Worm (Caenorhabditis elegans) whole organism, mixed stage, embryonic: ENCODE results near the gene ZK945.8.

ENCODE experiments used
- M03D4.4 ChIP-seq: sonication (generic microtip); optimal IDR thresholded peaks from 2 replicates; lab custom pipeline; 2017; ENCODE audit warnings: mild to moderate bottlenecking, missing genetic modification characterization, missing compliant biosample characterization
- bed-3 ChIP-seq: fragments of 200-800 bp; sonication (Bioruptor generic); optimal IDR thresholded peaks from 3 replicates; lab custom pipeline; 2018; ENCODE audit warnings: mild to moderate bottlenecking, missing genetic modification characterization, moderate library complexity, missing compliant biosample characterization
- blmp-1 ChIP-seq: fragments of 150-350 bp; optimal IDR thresholded peaks from 2 replicates; lab custom pipeline; 2014; ENCODE audit warnings: missing biosample characterization, missing genetic modification characterization
- ceh-39 ChIP-seq: fragments of 150-350 bp; optimal IDR thresholded peaks from 2 replicates; lab custom pipeline; 2014; ENCODE audit warnings: missing biosample characterization, missing genetic modification characterization
- ceh-43 ChIP-seq: fragments of 200-800 bp; sonication (Bioruptor generic); optimal IDR thresholded peaks from 2 replicates; lab custom pipeline; 2018; ENCODE audit warnings: mild to moderate bottlenecking, missing genetic modification characterization, moderate library complexity, missing compliant biosample characterization
- ceh-83 ChIP-seq: fragments of 200-800 bp; sonication (Bioruptor generic); optimal IDR thresholded peaks from 2 replicates; lab custom pipeline; 2018; ENCODE audit warnings: mild to moderate bottlenecking, missing genetic modification characterization, missing compliant biosample characterization
- ces-1 ChIP-seq: fragments of 150-350 bp; optimal IDR thresholded peaks from 2 replicates; lab custom pipeline; 2014; ENCODE audit warnings: missing biosample characterization, missing genetic modification reagents, missing genetic modification characterization
- cnd-1 ChIP-seq: fragments of 200-800 bp; sonication (Bioruptor generic); optimal IDR thresholded peaks from 2 replicates; lab custom pipeline; 2018; ENCODE audit warnings: mild to moderate bottlenecking, missing genetic modification characterization, missing compliant biosample characterization
- drap-1 ChIP-seq: fragments of 200-800 bp; sonication (Bioruptor generic); optimal IDR thresholded peaks from 3 replicates; lab custom pipeline; 2018; ENCODE audit warnings: mild to moderate bottlenecking, missing genetic modification characterization, missing compliant biosample characterization
- elt-1 ChIP-seq: sonication (generic microtip); optimal IDR thresholded peaks from 2 replicates; lab custom pipeline; 2017; ENCODE audit warnings: missing genetic modification characterization, mild to moderate bottlenecking, missing compliant biosample characterization, antibody characterized with exemption, moderate library complexity, borderline replicate concordance; ENCODE audit not compliant: insufficient read depth
- elt-3 ChIP-seq: fragments of 150-350 bp; optimal IDR thresholded peaks from 2 replicates; lab custom pipeline; 2014; ENCODE audit warnings: missing biosample characterization, missing genetic modification characterization
- flh-1 ChIP-seq: fragments of 200-800 bp; sonication (Bioruptor generic); optimal IDR thresholded peaks from 2 replicates; lab custom pipeline; 2018; ENCODE audit warnings: mild to moderate bottlenecking, missing genetic modification characterization, moderate library complexity, missing compliant biosample characterization
- ham-2 ChIP-seq: fragments of 200-800 bp; sonication (Bioruptor generic); optimal IDR thresholded peaks from 2 replicates; lab custom pipeline; 2018; ENCODE audit warnings: mild to moderate bottlenecking, missing genetic modification characterization, missing compliant biosample characterization
- hlh-1 ChIP-seq: fragments of 150-350 bp; optimal IDR thresholded peaks from 2 replicates; lab custom pipeline; 2014; ENCODE audit warnings: missing biosample characterization, missing genetic modification reagents, missing genetic modification characterization
- lin-13 ChIP-seq: fragments of 150-350 bp; optimal IDR thresholded peaks from 2 replicates; lab custom pipeline; 2014; ENCODE audit warnings: missing biosample characterization, missing genetic modification characterization
- lin-32 ChIP-seq: fragments of 200-800 bp; sonication (Bioruptor generic); optimal IDR thresholded peaks from 2 replicates; lab custom pipeline; 2018; ENCODE audit warnings: mild to moderate bottlenecking, missing genetic modification characterization, missing compliant biosample characterization
- lsy-2 ChIP-seq: fragments of 150-350 bp; optimal IDR thresholded peaks from 2 replicates; lab custom pipeline; 2014; ENCODE audit warnings: missing biosample characterization, missing genetic modification characterization
- mab-5 ChIP-seq: fragments of 150-350 bp; optimal IDR thresholded peaks from 2 replicates; lab custom pipeline; 2014; ENCODE audit warnings: missing biosample characterization, missing genetic modification characterization
- mep-1 ChIP-seq: fragments of 150-350 bp; optimal IDR thresholded peaks from 2 replicates; lab custom pipeline; 2017; ENCODE audit warnings: missing biosample characterization, missing genetic modification reagents, missing genetic modification characterization, inconsistent platforms
- mls-2 ChIP-seq: sonication (generic microtip); optimal IDR thresholded peaks from 2 replicates; lab custom pipeline; 2016; ENCODE audit warnings: mild to moderate bottlenecking, missing genetic modification characterization, moderate library complexity, missing compliant biosample characterization
- nhr-12 ChIP-seq: fragments of 150-350 bp; optimal IDR thresholded peaks from 2 replicates; lab custom pipeline; 2014; ENCODE audit warnings: missing biosample characterization, missing genetic modification characterization
- nhr-2 ChIP-seq: fragments of 150-350 bp; optimal IDR thresholded peaks from 2 replicates; lab custom pipeline; 2014; ENCODE audit warnings: missing biosample characterization, missing genetic modification characterization
- nhr-237 ChIP-seq: fragments of 150-350 bp; optimal IDR thresholded peaks from 2 replicates; lab custom pipeline; 2014; ENCODE audit warnings: missing biosample characterization, missing genetic modification characterization
- nhr-28 ChIP-seq: fragments of 150-350 bp; optimal IDR thresholded peaks from 2 replicates; lab custom pipeline; 2014; ENCODE audit warnings: missing biosample characterization, missing genetic modification characterization
- nhr-76 ChIP-seq: sonication (generic microtip); optimal IDR thresholded peaks from 2 replicates; lab custom pipeline; 2017; ENCODE audit warnings: missing biosample characterization, missing genetic modification characterization
- pha-4 ChIP-seq: fragments of 150-350 bp; optimal IDR thresholded peaks from 2 replicates; lab custom pipeline; 2018; ENCODE audit warnings: missing biosample characterization, missing genetic modification reagents, missing genetic modification characterization
- sem-2 ChIP-seq: fragments of 200-800 bp; sonication (Bioruptor generic); optimal IDR thresholded peaks from 2 replicates; lab custom pipeline; 2018; ENCODE audit warnings: mild to moderate bottlenecking, missing genetic modification characterization, missing compliant biosample characterization
- snpc-4 ChIP-seq: fragments of 150-350 bp; optimal IDR thresholded peaks from 2 replicates; lab custom pipeline; 2014; ENCODE audit warnings: missing biosample characterization, missing genetic modification characterization
- sptf-1 ChIP-seq: sonication (generic microtip); optimal IDR thresholded peaks from 2 replicates; lab custom pipeline; 2017; ENCODE audit warnings: mild to moderate bottlenecking, missing genetic modification characterization, moderate library complexity, missing compliant biosample characterization
- unc-39 ChIP-seq: fragments of 150-350 bp; optimal IDR thresholded peaks from 2 replicates; lab custom pipeline; 2014; ENCODE audit warnings: missing biosample characterization, missing genetic modification characterization
- unc-62 ChIP-seq: fragments of 150-350 bp; optimal IDR thresholded peaks from 2 replicates; lab custom pipeline; 2014; ENCODE audit warnings: missing biosample characterization, missing genetic modification reagents, missing genetic modification characterization
- zip-8 ChIP-seq: fragments of 150-350 bp; optimal IDR thresholded peaks from 2 replicates; lab custom pipeline; 2014; ENCODE audit warnings: missing biosample characterization, missing genetic modification characterization
- ztf-11 ChIP-seq: fragments of 150-350 bp; optimal IDR thresholded peaks from 2 replicates; lab custom pipeline; 2014; ENCODE audit warnings: missing biosample characterization, missing genetic modification characterization

Gene ZK945.8

ce11 chrII:10098428-10098827, 10.0 kb upstream of the ZK945.8 start:
- TF ChIP-seq snpc-4 (tag; lab: Kevin White, UChicago): no peak
- TF ChIP-seq mep-1 (tag; lab: Kevin White, UChicago): no peak
- no peak for TF ChIP-seq M03D4.4 (tag; lab: Kevin White, UChicago)
- TF ChIP-seq drap-1 (GFP tag; lab: Kevin White, UChicago): no peak
- TF ChIP-seq lin-32 (GFP tag; lab: Kevin White, UChicago): no peak

DNA sequence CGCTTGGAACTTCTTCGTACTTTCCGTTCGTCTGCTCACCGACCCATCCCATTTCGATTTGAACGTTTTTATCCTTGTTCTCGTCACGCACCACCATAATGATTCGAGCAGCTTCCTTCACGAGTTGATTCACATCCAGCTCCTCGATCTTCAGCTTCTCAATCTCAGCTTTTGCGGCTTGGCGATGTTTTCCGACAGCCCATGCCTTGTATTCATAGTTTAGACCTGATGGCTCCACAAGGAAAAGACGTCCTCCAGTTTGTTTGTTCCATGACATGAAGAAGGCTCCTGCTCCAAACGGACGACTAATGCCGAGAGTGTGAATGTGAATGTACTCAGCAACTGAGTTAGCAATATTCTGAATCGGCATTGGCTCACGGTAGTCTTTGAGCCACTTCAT, 9.4 kb upstream of the ZK945.8 start:
- TF ChIP-seq sptf-1 (no peak), ceh-43 (no peak), snpc-4 (tag; lab: Kevin White, UChicago) (no peak), mls-2 (no peak), unc-39 (tag; lab: Kevin White, UChicago) (no peak), ham-2 (no peak), cnd-1 (tag; lab: Kevin White, UChicago) (no peak), nhr-12 (no peak), elt-1 (tag; lab: Kevin White, UChicago) (no peak), drap-1 (GFP tag; lab: Kevin White, UChicago) (no peak), M03D4.4 (tag; lab: Kevin White, UChicago) (no peak), nhr-28 (tag; lab: Kevin White, UChicago) (no peak), nhr-76 (tag; lab: Kevin White, UChicago) (no peak), ceh-39 (tag; lab: Kevin White, UChicago) (no peak), pha-4 (no peak), lsy-2 (no peak)

DNA sequence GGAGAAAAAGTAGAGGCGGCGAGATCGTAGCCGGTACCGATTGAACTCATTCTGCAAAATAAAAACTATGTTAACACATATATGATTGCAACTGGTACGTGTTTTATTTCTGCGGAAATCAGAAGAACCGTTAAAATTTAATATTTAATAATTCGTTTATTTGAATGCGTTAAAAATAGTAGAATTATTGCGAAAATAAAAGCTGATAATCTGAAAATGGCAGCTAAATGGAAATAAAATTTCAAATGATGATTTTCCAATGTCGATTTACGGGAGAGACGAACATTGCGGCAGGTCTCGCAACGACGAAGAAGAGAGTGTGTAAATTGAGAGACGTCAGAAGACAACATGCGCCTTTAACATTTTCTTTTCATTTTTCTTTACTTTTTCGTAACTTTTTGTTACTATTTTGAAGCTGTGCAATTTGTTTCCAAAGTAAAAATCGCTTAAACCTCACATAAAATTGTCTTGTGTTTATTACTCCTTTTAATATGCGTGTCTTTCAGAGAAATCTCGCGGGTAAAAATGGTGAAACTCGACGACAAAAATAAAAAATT, 8.6 kb upstream of the ZK945.8 start, which contains the start of the genes pas-7 and puf-12:
TSS of gene pas-7 (minus strand) at position 51 of the 557 bp plus-strand sequence.
TSS of gene puf-12 (plus strand) at position 507 of the 557 bp plus-strand sequence.
- TF ChIP-seq blmp-1 (tag; lab: Kevin White, UChicago): no peak
- no peak for TF ChIP-seq nhr-28 (tag; lab: Kevin White, UChicago)
- TF ChIP-seq nhr-237 (tag; lab: Kevin White, UChicago): no peak
- peak; percentile 13 for TF ChIP-seq hlh-1 (tag; lab: Kevin White, UChicago)
- TF ChIP-seq lsy-2: peak; percentile 37
- TF ChIP-seq unc-62 (GFP tag; lab: Kevin White, UChicago): no peak
- no peak for TF ChIP-seq sem-2
- no peak for TF ChIP-seq unc-39 (tag; lab: Kevin White, UChicago)
- no peak for TF ChIP-seq ztf-11
- no peak for TF ChIP-seq ceh-39 (tag; lab: Kevin White, UChicago)
- no peak for TF ChIP-seq ceh-43
- no peak for TF ChIP-seq nhr-12
- TF ChIP-seq drap-1 (GFP tag; lab: Kevin White, UChicago): no peak
- no peak for TF ChIP-seq bed-3
- no peak for TF ChIP-seq ceh-83 (GFP tag; lab: Kevin White, UChicago)
- TF ChIP-seq mep-1 (tag; lab: Kevin White, UChicago): peak; percentile 43
- TF ChIP-seq pha-4: peak; percentile 30
- no peak for TF ChIP-seq flh-1 (GFP tag; lab: Kevin White, UChicago)
- TF ChIP-seq elt-3 (tag; lab: Kevin White, UChicago): no peak
- no peak for TF ChIP-seq mab-5 (tag; lab: Kevin White, UChicago)
- TF ChIP-seq nhr-2 (tag; lab: Kevin White, UChicago): no peak
- TF ChIP-seq lin-13: no peak
- no peak for TF ChIP-seq mls-2
- TF ChIP-seq ham-2: no peak
- TF ChIP-seq cnd-1 (tag; lab: Kevin White, UChicago): no peak
- TF ChIP-seq nhr-76 (tag; lab: Kevin White, UChicago): no peak
- no peak for TF ChIP-seq ces-1
- TF ChIP-seq M03D4.4 (tag; lab: Kevin White, UChicago): no peak
- TF ChIP-seq zip-8 (tag; lab: Kevin White, UChicago): no peak

- TF ChIP-seq zip-8 (tag; lab: Kevin White, UChicago) (peak; percentile 97), ham-2 (no peak)
These were observed 5.2 kb upstream of the ZK945.8 start for ce11 chrII:10103212-10103611.

- TF ChIP-seq zip-8 (tag; lab: Kevin White, UChicago) (no peak), ztf-11 (no peak), ces-1 (no peak), nhr-2 (tag; lab: Kevin White, UChicago) (no peak), lin-13 (no peak), nhr-12 (no peak), unc-62 (GFP tag; lab: Kevin White, UChicago) (no peak), nhr-28 (tag; lab: Kevin White, UChicago) (no peak), flh-1 (GFP tag; lab: Kevin White, UChicago) (no peak), unc-39 (tag; lab: Kevin White, UChicago) (no peak), mab-5 (tag; lab: Kevin White, UChicago) (no peak)
These were observed 2.8 kb upstream of the ZK945.8 start, which contains the start of gene ZK945.4 for ce11 chrII:10105604-10106003. Gene ZK945.4, minus strand, starts transcription at chrII:10105704.
